1 worm cellular context compared by ENCODE assay signal in genomic region chrIII:12687872-12688375, ce11.
TF ChIP-seq lines count a peak whose summit lies in the region.

Gene rsp-3, minus strand, starts transcription at chrIII:12687922.
Gene spin-4, plus strand, starts transcription at chrIII:12688318.

TF ChIP-seq in whole organism, L1 larva, 84 proteins besides CTCF, POLR2A, EP300 and RAD21 (continued from another document):
- peak; percentile 46 for TF ChIP-seq snpc-4 (tag; optimal IDR thresholded peaks at IDR 0.05; lab: Kevin White, UChicago)
